Worm (Caenorhabditis elegans): ENCODE data around the gene D1086.2.
"Not testable (repeated sequence)": the region's sequence is repeated elsewhere in the genome, so short reads cannot be mapped to it uniquely, and the experiment has no call there.

The D1086.2 gene

ce11 chrV:14137766-14138165 is 39.3 kb upstream of the D1086.2 start, which contains the start of gene AH10.4:
TSS of gene AH10.4 (minus strand) at chrV:14137866.
- TF ChIP-seq fos-1, lin-15B, fkh-8 (tag; optimal IDR thresholded peaks at IDR 0.05): not testable (repeated sequence)

ce11 chrV:14136152-14136551 is 37.7 kb upstream of the D1086.2 start:
- peak in 1 of 2 experiments; percentile 2 for TF ChIP-seq ztf-11 (tag; optimal IDR thresholded peaks at IDR 0.05)
- TF ChIP-seq ceh-82 (tag; optimal IDR thresholded peaks at IDR 0.05): peak; percentile 49 to 68 (median 50)
- TF ChIP-seq hpl-2 (GFP tag; optimal IDR thresholded peaks at IDR 0.05): no peak
- peak; percentile 80 for TF ChIP-seq fos-1 (tag; optimal IDR thresholded peaks at IDR 0.05)
- TF ChIP-seq aly-2 (tag; optimal IDR thresholded peaks at IDR 0.05): no peak
- no peak for TF ChIP-seq unc-30 (tag; optimal IDR thresholded peaks at IDR 0.05)
- TF ChIP-seq lir-3 (tag; optimal IDR thresholded peaks at IDR 0.05; ENCODE audit: poor library complexity): peak; percentile 24
- peak; percentile 59 for TF ChIP-seq C16A3.4 (tag; optimal IDR thresholded peaks at IDR 0.05)
- TF ChIP-seq C04F5.9 (tag; optimal IDR thresholded peaks at IDR 0.05): no peak
- TF ChIP-seq sptf-1 (tag; optimal IDR thresholded peaks at IDR 0.05): no peak
- TF ChIP-seq rnt-1 (tag; optimal IDR thresholded peaks at IDR 0.05): peak; percentile 30
- TF ChIP-seq nhr-85 (tag): peak; percentile 94
- peak; percentile 40 for TF ChIP-seq fkh-8 (tag; optimal IDR thresholded peaks at IDR 0.05)
- no peak for TF ChIP-seq efl-3 (GFP tag; optimal IDR thresholded peaks at IDR 0.05)
- TF ChIP-seq unc-62 (GFP tag; optimal IDR thresholded peaks at IDR 0.05): no peak
- TF ChIP-seq lsy-2 (tag; optimal IDR thresholded peaks at IDR 0.05): peak; percentile 32 to 80
- no peak for TF ChIP-seq nhr-28 (tag; optimal IDR thresholded peaks at IDR 0.05)
- TF ChIP-seq ceh-63 (GFP tag; optimal IDR thresholded peaks at IDR 0.05): no peak
- TF ChIP-seq Y116A8C.19 (tag; optimal IDR thresholded peaks at IDR 0.05; ENCODE audit: borderline replicate concordance): no peak
- peak; percentile 70 for TF ChIP-seq skn-1 (tag; optimal IDR thresholded peaks at IDR 0.05)
- TF ChIP-seq ama-1 (optimal IDR thresholded peaks at IDR 0.05): peak; percentile 24
- peak; percentile 59 for TF ChIP-seq nhr-19 (GFP tag; conservative IDR thresholded peaks at IDR 0.05)
- TF ChIP-seq alr-1 (tag; optimal IDR thresholded peaks at IDR 0.05; ENCODE audit: borderline replicate concordance): no peak
- peak; percentile 60 to 72 for TF ChIP-seq efl-1 (optimal IDR thresholded peaks at IDR 0.05)
- peak; percentile 16 to 94 for TF ChIP-seq efl-1 (GFP tag; optimal IDR thresholded peaks at IDR 0.05 in 1 of 2)
- TF ChIP-seq zag-1 (tag; optimal IDR thresholded peaks at IDR 0.05): no peak
- TF ChIP-seq tlp-1 (tag; optimal IDR thresholded peaks at IDR 0.05): no peak
- no peak for TF ChIP-seq sox-4 (tag; optimal IDR thresholded peaks at IDR 0.05)
- no peak for TF ChIP-seq hlh-4 (tag; optimal IDR thresholded peaks at IDR 0.05)
- no peak for TF ChIP-seq pqm-1 (tag; optimal IDR thresholded peaks at IDR 0.05)
- no peak for TF ChIP-seq unc-86 (tag; optimal IDR thresholded peaks at IDR 0.05)
- no peak for TF ChIP-seq lin-15B (tag; optimal IDR thresholded peaks at IDR 0.05)
- TF ChIP-seq dsc-1 (tag; optimal IDR thresholded peaks at IDR 0.05): no peak
- peak in 1 of 2 experiments; percentile 73 for TF ChIP-seq egl-27 (tag; optimal IDR thresholded peaks at IDR 0.05)
- peak; percentile 49 for TF ChIP-seq nhr-90 (tag; optimal IDR thresholded peaks at IDR 0.05; ENCODE audit: poor library complexity)
- no peak for TF ChIP-seq ceh-88 (GFP tag; IDR thresholded peaks at IDR 0.05)
- peak in 2 of 6 experiments; percentile 72 to 83 for TF ChIP-seq elt-3 (tag; optimal IDR thresholded peaks at IDR 0.05)
- TF ChIP-seq F16B12.6 (tag; optimal IDR thresholded peaks at IDR 0.05): no peak
- TF ChIP-seq egl-13 (tag; optimal IDR thresholded peaks at IDR 0.05): no peak
- TF ChIP-seq nhr-11 (tag; optimal IDR thresholded peaks at IDR 0.05): no peak
- TF ChIP-seq tbx-2 (tag; optimal IDR thresholded peaks at IDR 0.05): peak; percentile 78
- no peak for TF ChIP-seq sup-37 (GFP tag; optimal IDR thresholded peaks at IDR 0.05)
- TF ChIP-seq nhr-237 (tag; optimal IDR thresholded peaks at IDR 0.05): peak; percentile 15
- TF ChIP-seq lin-14 (GFP tag; optimal IDR thresholded peaks at IDR 0.05): peak; percentile 98
- TF ChIP-seq elt-2 (tag; optimal IDR thresholded peaks at IDR 0.05): peak; percentile 25
- peak; percentile 62 for TF ChIP-seq swsn-7 (tag; optimal IDR thresholded peaks at IDR 0.05)
- TF ChIP-seq jun-1 (tag; optimal IDR thresholded peaks at IDR 0.05): peak; percentile 65
- peak in 1 of 2 experiments; percentile 89 for TF ChIP-seq mdl-1 (tag; optimal IDR thresholded peaks at IDR 0.05)
- peak; percentile 82 for TF ChIP-seq nhr-20 (tag; optimal IDR thresholded peaks at IDR 0.05)
- no peak for TF ChIP-seq nhr-76 (tag; optimal IDR thresholded peaks at IDR 0.05)
- TF ChIP-seq nhr-47 (tag; optimal IDR thresholded peaks at IDR 0.05): peak; percentile 70
